Worm (Caenorhabditis elegans) whole organism, L3 larva: ENCODE data around the gene fbxa-27.

Source experiments
- ama-1 ChIP-seq: fragments of 150-350 bp; optimal IDR thresholded peaks from 2 replicates; lab custom pipeline; 2018
- elt-2 ChIP-seq: sonication (generic microtip); optimal IDR thresholded peaks from 2 replicates; lab custom pipeline; 2016; ENCODE audit warnings: missing genetic modification reagents, mild to moderate bottlenecking, missing genetic modification characterization, missing compliant biosample characterization

DNA sequence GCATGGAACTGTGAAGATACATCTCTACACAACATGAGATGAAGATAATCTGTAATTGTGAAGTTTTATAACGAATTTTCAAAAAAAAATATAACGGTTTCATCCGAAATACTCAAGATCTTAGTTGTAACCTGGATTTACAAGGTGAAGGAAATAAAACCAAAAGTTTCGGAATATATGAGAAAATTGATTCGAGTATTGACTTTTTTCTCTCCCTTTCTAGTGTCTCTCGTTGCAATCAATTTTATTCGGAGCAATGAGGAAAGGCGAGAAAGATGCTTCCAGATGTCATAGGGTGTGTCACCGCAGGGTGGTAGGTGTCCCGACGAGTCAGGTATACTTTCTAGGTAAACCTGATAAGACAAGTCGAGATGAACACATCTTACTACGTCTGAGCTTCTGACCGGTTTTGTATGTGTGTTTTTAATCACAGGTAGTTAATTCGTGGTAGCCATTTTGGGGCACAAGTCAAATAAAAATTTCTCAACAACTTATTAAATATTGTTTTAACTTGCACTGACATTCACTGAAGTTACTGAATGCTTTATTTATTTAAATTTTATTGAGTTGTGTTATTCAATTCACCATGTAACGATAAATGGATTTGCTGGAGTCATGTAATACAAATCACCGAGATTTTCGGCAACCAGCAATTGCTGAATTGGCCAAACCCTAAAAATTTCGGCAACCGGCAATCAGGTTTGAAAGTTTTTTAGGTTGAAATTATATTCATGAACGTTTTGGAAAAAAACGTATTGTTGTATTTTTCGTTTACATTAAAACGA, 45.7 kb downstream of the fbxa-27 start, which contains the start of gene pals-20:
- no peak for TF ChIP-seq ama-1 (lab: Kevin White, UChicago)
- peak; percentile 49 for TF ChIP-seq elt-2 (tag; lab: Kevin White, UChicago)
